Worm (Caenorhabditis elegans) whole organism, L3 larva: ENCODE results near the gene fbxb-115.

Experiments
- ceh-16 ChIP-seq: sonication (generic microtip); optimal IDR thresholded peaks from 2 replicates; lab custom pipeline; 2017; ENCODE audit warnings: missing biosample characterization, missing genetic modification characterization
- jun-1 ChIP-seq: fragments of 150-350 bp; optimal IDR thresholded peaks from 2 replicates; lab custom pipeline; 2014; ENCODE audit warnings: missing biosample characterization, missing genetic modification reagents, missing genetic modification characterization
- nhr-23 ChIP-seq: fragments of 150-350 bp; optimal IDR thresholded peaks from 2 replicates; lab custom pipeline; 2014; ENCODE audit warnings: missing biosample characterization, missing genetic modification reagents, missing genetic modification characterization
- nhr-77 ChIP-seq: fragments of 150-350 bp; optimal IDR thresholded peaks from 2 replicates; lab custom pipeline; 2014; ENCODE audit warnings: missing biosample characterization, missing genetic modification characterization

DNA sequence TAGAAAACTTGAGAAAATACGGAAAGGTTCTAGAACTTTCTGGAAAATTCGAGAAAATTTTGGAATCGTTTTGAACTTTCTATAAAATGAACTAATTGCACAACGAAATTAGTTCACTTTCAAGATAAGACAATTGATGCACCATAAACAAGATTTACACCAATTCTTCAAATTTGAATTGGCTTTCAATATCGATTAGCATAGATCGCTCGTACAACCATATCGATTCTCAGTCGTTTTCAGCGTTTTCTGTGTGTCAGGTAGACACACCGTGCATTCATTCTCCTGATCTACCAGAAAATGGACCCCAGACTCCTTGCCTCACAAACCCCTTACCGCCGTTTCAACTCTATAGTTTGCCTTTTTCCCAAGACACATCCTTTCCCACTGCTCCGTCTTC, 42.3 kb upstream of the fbxb-115 start, which contains the start of gene fbxb-117:
- TF ChIP-seq ceh-16 (tag; lab: Kevin White, UChicago): no peak
- TF ChIP-seq jun-1: no peak
- TF ChIP-seq nhr-23 (tag; lab: Kevin White, UChicago): no peak
- no peak for TF ChIP-seq nhr-77 (tag; lab: Kevin White, UChicago)
